Fruit fly (Drosophila melanogaster) whole organism, embryonic: ENCODE measurements around the gene CG5835.

Experiments used
- Antp ChIP-seq: fragments of 200-800 bp; sonication (Bioruptor generic); optimal IDR thresholded peaks from 3 replicates; lab custom pipeline; 2016; ENCODE audit warnings: missing biosample characterization, missing genetic modification characterization
- Bteb2 ChIP-seq: fragments of 200-800 bp; sonication (Bioruptor generic); optimal IDR thresholded peaks from 2 replicates; lab custom pipeline; 2016; ENCODE audit warnings: missing biosample characterization, missing genetic modification characterization
- CG10209 ChIP-seq: fragments of 200-800 bp; sonication (Bioruptor generic); optimal IDR thresholded peaks from 3 replicates; lab custom pipeline; 2017; ENCODE audit warnings: missing biosample characterization, mild to moderate bottlenecking, missing genetic modification characterization, missing genetic modification reagents
- CG10654 ChIP-seq: fragments of 200-800 bp; sonication (Bioruptor generic); optimal IDR thresholded peaks from 2 replicates; lab custom pipeline; 2016; ENCODE audit warnings: missing biosample characterization, missing genetic modification characterization
- CG11093 ChIP-seq: fragments of 200-800 bp; sonication (Bioruptor generic); IDR thresholded peaks from 3 replicates; pipeline ENCODE4 v1.3.6; 2022; ENCODE audit warnings: missing biosample characterization, missing genetic modification characterization
- CG11247 ChIP-seq: fragments of 200-800 bp; sonication (Bioruptor generic); IDR thresholded peaks from 2 replicates; pipeline ENCODE4 v1.3.6; 2022; ENCODE audit warnings: missing biosample characterization, missing genetic modification characterization
- CG13894 ChIP-seq: fragments of 200-800 bp; sonication (Bioruptor generic); optimal IDR thresholded peaks from 3 replicates; lab custom pipeline; 2018; ENCODE audit warnings: missing biosample characterization, mild to moderate bottlenecking, missing genetic modification characterization, moderate library complexity
- CG17802 ChIP-seq: fragments of 200-800 bp; sonication (Bioruptor generic); optimal IDR thresholded peaks from 2 replicates; lab custom pipeline; 2018; ENCODE audit warnings: missing biosample characterization, mild to moderate bottlenecking, missing genetic modification characterization, moderate library complexity
- CG2129 ChIP-seq: fragments of 200-800 bp; sonication (Bioruptor generic); IDR thresholded peaks from 2 replicates; pipeline ENCODE4 v1.3.6; 2022; ENCODE audit warnings: missing biosample characterization, missing genetic modification characterization; ENCODE audit not compliant: partially characterized antibody
- CG2712 ChIP-seq: fragments of 200-800 bp; optimal IDR thresholded peaks from 3 replicates; lab custom pipeline; 2019; ENCODE audit warnings: missing biosample characterization, mild to moderate bottlenecking, missing genetic modification characterization, moderate library complexity
- CG34422 ChIP-seq: fragments of 200-800 bp; sonication (Bioruptor generic); IDR thresholded peaks from 3 replicates; pipeline ENCODE4 v1.3.6; 2022; ENCODE audit warnings: missing biosample characterization, missing genetic modification characterization
- CG4820 ChIP-seq: fragments of 200-800 bp; sonication (Bioruptor generic); optimal IDR thresholded peaks from 3 replicates; lab custom pipeline; 2016; ENCODE audit warnings: missing biosample characterization, missing genetic modification characterization
- CG6689 ChIP-seq: fragments of 200-800 bp; sonication (Bioruptor generic); IDR thresholded peaks from 2 replicates; pipeline ENCODE4 v1.3.6; 2022; ENCODE audit warnings: missing biosample characterization, missing genetic modification characterization
- CTCF ChIP-seq: fragments of 200-800 bp; sonication (Bioruptor generic); optimal IDR thresholded peaks from 2 replicates; lab custom pipeline; 2017; ENCODE audit warnings: missing biosample characterization, mild to moderate bottlenecking, missing genetic modification characterization, moderate library complexity
- Chrac-16 ChIP-seq: fragments of 200-800 bp; sonication (Bioruptor generic); optimal IDR thresholded peaks from 3 replicates; lab custom pipeline; 2016; ENCODE audit warnings: missing biosample characterization, missing genetic modification characterization
- Dref ChIP-seq: fragments of 200-800 bp; sonication (Bioruptor generic); IDR thresholded peaks from 2 replicates; pipeline ENCODE4 v1.3.6; 2022; ENCODE audit warnings: missing biosample characterization, missing genetic modification characterization
- Fer1 ChIP-seq: fragments of 200-800 bp; sonication (Bioruptor generic); optimal IDR thresholded peaks from 2 replicates; lab custom pipeline; 2017; ENCODE audit warnings: missing biosample characterization, mild to moderate bottlenecking, missing genetic modification characterization
- Fer3 ChIP-seq: fragments of 200-800 bp; sonication (Bioruptor generic); optimal IDR thresholded peaks from 2 replicates; lab custom pipeline; 2018; ENCODE audit warnings: missing biosample characterization, mild to moderate bottlenecking, missing genetic modification characterization, moderate library complexity
- Hey ChIP-seq: fragments of 200-800 bp; sonication (Bioruptor generic); optimal IDR thresholded peaks from 3 replicates; lab custom pipeline; 2018; ENCODE audit warnings: missing biosample characterization, mild to moderate bottlenecking, missing genetic modification characterization
- MESR4 ChIP-seq: fragments of 200-800 bp; sonication (Bioruptor generic); optimal IDR thresholded peaks from 2 replicates; lab custom pipeline; 2018; ENCODE audit warnings: missing biosample characterization, mild to moderate bottlenecking, missing genetic modification characterization, moderate library complexity
- Mes4 ChIP-seq: fragments of 200-800 bp; sonication (Bioruptor generic); optimal IDR thresholded peaks from 2 replicates; lab custom pipeline; 2016; ENCODE audit warnings: missing biosample characterization, missing genetic modification characterization
- Myb ChIP-seq: fragments of 200-800 bp; sonication (Bioruptor generic); optimal IDR thresholded peaks from 2 replicates; lab custom pipeline; 2016; ENCODE audit warnings: missing biosample characterization, missing genetic modification characterization
- NFAT ChIP-seq: fragments of 200-800 bp; sonication (Bioruptor generic); IDR thresholded peaks from 2 replicates; pipeline ENCODE4 v1.3.6; 2022; ENCODE audit warnings: missing biosample characterization, missing genetic modification characterization
- Oli ChIP-seq: fragments of 200-800 bp; sonication (Bioruptor generic); optimal IDR thresholded peaks from 2 replicates; lab custom pipeline; 2018; ENCODE audit warnings: missing biosample characterization, mild to moderate bottlenecking, missing genetic modification characterization, moderate library complexity
- Ptx1 ChIP-seq: fragments of 200-800 bp; sonication (Bioruptor generic); IDR thresholded peaks from 2 replicates; pipeline ENCODE4 v1.3.6; 2022; ENCODE audit warnings: missing biosample characterization, missing genetic modification characterization
- Rfx ChIP-seq: fragments of 200-800 bp; sonication (Bioruptor generic); IDR thresholded peaks from 2 replicates; pipeline ENCODE4 v1.3.6; 2022; ENCODE audit warnings: missing biosample characterization, missing genetic modification characterization
- Stat92E ChIP-seq, 3 experiments: fragments of >200 bp in 2 of 3; fragments of 200-800 bp in 1 of 3; sonication (Bioruptor generic) in 1 of 3; optimal IDR thresholded peaks; 2 replicates each; lab custom pipeline; 2017 to 2019; ENCODE audit warnings: missing biosample characterization in 3 of 3, missing genetic modification characterization in 3 of 3, mild to moderate bottlenecking in 1 of 3, moderate library complexity in 1 of 3
- aop ChIP-seq: fragments of 200-800 bp; sonication (Bioruptor generic); IDR thresholded peaks from 2 replicates; pipeline ENCODE4 v1.3.6; 2022; ENCODE audit warnings: missing biosample characterization, missing genetic modification characterization
- ara ChIP-seq: fragments of 200-800 bp; sonication (Bioruptor generic); IDR thresholded peaks from 2 replicates; pipeline ENCODE4 v1.3.6; 2022; ENCODE audit warnings: missing biosample characterization, missing genetic modification characterization
- ato ChIP-seq: fragments of 200-800 bp; sonication (Bioruptor generic); IDR thresholded peaks from 2 replicates; pipeline ENCODE4 v1.3.6; 2022; ENCODE audit warnings: missing biosample characterization, missing genetic modification characterization; ENCODE audit not compliant: partially characterized antibody
- en ChIP-seq: fragments of 200-800 bp; sonication (Bioruptor generic); optimal IDR thresholded peaks from 2 replicates; lab custom pipeline; 2016; ENCODE audit warnings: missing biosample characterization, missing genetic modification characterization
- fd102C ChIP-seq: fragments of 200-800 bp; sonication (Bioruptor generic); optimal IDR thresholded peaks from 2 replicates; lab custom pipeline; 2018; ENCODE audit warnings: missing biosample characterization, mild to moderate bottlenecking, missing genetic modification characterization, moderate library complexity
- fd3F ChIP-seq: fragments of 200-800 bp; sonication (Bioruptor generic); optimal IDR thresholded peaks from 2 replicates; lab custom pipeline; 2018; ENCODE audit warnings: missing biosample characterization, mild to moderate bottlenecking, missing genetic modification characterization, moderate library complexity
- fd96Cb ChIP-seq: fragments of 200-800 bp; sonication (Bioruptor generic); optimal IDR thresholded peaks from 2 replicates; lab custom pipeline; 2018; ENCODE audit warnings: missing biosample characterization, mild to moderate bottlenecking, missing genetic modification characterization, moderate library complexity
- inv ChIP-seq: fragments of 200-800 bp; sonication (Bioruptor generic); IDR thresholded peaks from 2 replicates; pipeline ENCODE4 v1.3.6; 2022; ENCODE audit warnings: missing biosample characterization, missing genetic modification characterization; ENCODE audit not compliant: partially characterized antibody
- maf-S ChIP-seq: fragments of 200-800 bp; sonication (Bioruptor generic); optimal IDR thresholded peaks from 2 replicates; lab custom pipeline; 2016; ENCODE audit warnings: missing biosample characterization, missing genetic modification characterization
- mirr ChIP-seq: fragments of 200-800 bp; sonication (Bioruptor generic); optimal IDR thresholded peaks from 3 replicates; lab custom pipeline; 2018; ENCODE audit warnings: missing biosample characterization, mild to moderate bottlenecking, missing genetic modification characterization
- onecut ChIP-seq: fragments of 200-800 bp; sonication (Bioruptor generic); IDR thresholded peaks from 2 replicates; pipeline ENCODE4 v1.3.6; 2022; ENCODE audit warnings: missing biosample characterization, missing genetic modification characterization
- otp ChIP-seq: fragments of 200-800 bp; sonication (Bioruptor generic); IDR thresholded peaks from 3 replicates; pipeline ENCODE4, ENCODE4 v1.3.6; 2022; ENCODE audit warnings: missing biosample characterization, missing genetic modification characterization
- pho ChIP-seq: fragments of 200-800 bp; sonication (Bioruptor generic); optimal IDR thresholded peaks from 2 replicates; lab custom pipeline; 2016; ENCODE audit warnings: missing biosample characterization, missing genetic modification characterization
- psq ChIP-seq: fragments of 200-800 bp; sonication (Bioruptor generic); optimal IDR thresholded peaks from 2 replicates; lab custom pipeline; 2017; ENCODE audit warnings: missing biosample characterization, missing genetic modification characterization
- run ChIP-seq: fragments of 200-800 bp; sonication (Bioruptor generic); optimal IDR thresholded peaks from 3 replicates; lab custom pipeline; 2018; ENCODE audit warnings: missing biosample characterization, mild to moderate bottlenecking, missing genetic modification characterization
- seq ChIP-seq: fragments of 200-800 bp; sonication (Bioruptor generic); IDR thresholded peaks from 2 replicates; pipeline ENCODE4 v1.3.6; 2022; ENCODE audit warnings: missing biosample characterization, missing genetic modification characterization
- sisA ChIP-seq: fragments of 200-800 bp; sonication (Bioruptor generic); IDR thresholded peaks from 2 replicates; pipeline ENCODE4 v1.3.6; 2022; ENCODE audit warnings: missing biosample characterization, missing genetic modification characterization
- so ChIP-seq: fragments of 200-800 bp; sonication (Bioruptor generic); IDR thresholded peaks from 3 replicates; pipeline ENCODE4 v1.3.6; 2022; ENCODE audit warnings: missing biosample characterization, missing genetic modification characterization
- tgo ChIP-seq: fragments of 200-800 bp; sonication (Bioruptor generic); IDR thresholded peaks from 3 replicates; pipeline ENCODE4 v1.3.6; 2022; ENCODE audit warnings: missing biosample characterization, missing genetic modification characterization
- tna ChIP-seq: fragments of 200-800 bp; sonication (Bioruptor generic); IDR thresholded peaks from 2 replicates; pipeline ENCODE4 v1.3.6; 2022; ENCODE audit warnings: missing biosample characterization, missing genetic modification characterization; ENCODE audit not compliant: partially characterized antibody
- toy ChIP-seq: fragments of 200-800 bp; sonication (Bioruptor generic); IDR thresholded peaks from 2 replicates; pipeline ENCODE4 v1.3.6; 2022; ENCODE audit warnings: missing biosample characterization, missing genetic modification characterization
- unpg ChIP-seq: fragments of 200-800 bp; sonication (Bioruptor generic); optimal IDR thresholded peaks from 3 replicates; lab custom pipeline; 2018; ENCODE audit warnings: missing biosample characterization, mild to moderate bottlenecking, missing genetic modification characterization, moderate library complexity
- vfl ChIP-seq: fragments of 200-800 bp; sonication (Bioruptor generic); optimal IDR thresholded peaks from 2 replicates; lab custom pipeline; 2016; ENCODE audit warnings: missing biosample characterization, missing genetic modification characterization
- zen2 ChIP-seq: fragments of 200-800 bp; sonication (Bioruptor generic); IDR thresholded peaks from 3 replicates; pipeline ENCODE4 v1.3.6; 2022; ENCODE audit warnings: missing biosample characterization, missing genetic modification characterization; ENCODE audit not compliant: partially characterized antibody

The CG5835 gene

dm6 chr3R:19162135-19162616 is 8.7 kb upstream of the CG5835 start, which contains the start of the genes CG42359 and Nsun5 (continued):
- peak in 1 of 3 experiments; percentile 66 for TF ChIP-seq Stat92E (GFP tag; optimal IDR thresholded peaks at IDR 0.05; lab: Kevin White, UChicago)
- peak; percentile 87 for TF ChIP-seq ato
- peak; percentile 85; the same call in 2 of the 3 replicates for TF ChIP-seq zen2 (GFP tag; lab: Robert Waterston, UW)
- peak; percentile 87 for TF ChIP-seq CG10209 (GFP tag; lab: Kevin White, UChicago)
- peak; percentile 86 for TF ChIP-seq tgo
- TF ChIP-seq Ptx1 (GFP tag; lab: Robert Waterston, UW): peak; percentile 92
- TF ChIP-seq CG4820: peak; percentile 83
- peak; percentile 91 for TF ChIP-seq NFAT (GFP tag; lab: Robert Waterston, UW)
- TF ChIP-seq CG11247 (GFP tag; lab: Robert Waterston, UW): peak; percentile 84
- TF ChIP-seq Chrac-16 (GFP tag; lab: Kevin White, UChicago): peak; percentile 92
- peak; percentile 81 for TF ChIP-seq seq (GFP tag; lab: Robert Waterston, UW)
- TF ChIP-seq tna (GFP tag; lab: Robert Waterston, UW): peak; percentile 74
- TF ChIP-seq mirr (GFP tag; lab: Kevin White, UChicago): peak; percentile 88
- peak; percentile 58 for TF ChIP-seq onecut (GFP tag; lab: Robert Waterston, UW)
- peak; percentile 87 for TF ChIP-seq CG13894 (tag; lab: Kevin White, UChicago)
- peak; percentile 89 for TF ChIP-seq ara (GFP tag; lab: Robert Waterston, UW)
- TF ChIP-seq inv (GFP tag; lab: Robert Waterston, UW): peak; percentile 81
- peak; percentile 89 for TF ChIP-seq sisA (GFP tag; lab: Robert Waterston, UW)
- TF ChIP-seq unpg (GFP tag; lab: Kevin White, UChicago): peak; percentile 92
- TF ChIP-seq Dref (GFP tag; lab: Robert Waterston, UW): peak; percentile 85
- peak; percentile 93 for TF ChIP-seq Antp (GFP tag; lab: Kevin White, UChicago)
- peak; percentile 90 for TF ChIP-seq CG2129 (GFP tag; lab: Robert Waterston, UW)
- peak; percentile 48; the same call in 1 of the 2 replicates for TF ChIP-seq toy (GFP tag; lab: Robert Waterston, UW)
- TF ChIP-seq fd3F: peak; percentile 84
- peak; percentile 92 for TF ChIP-seq CG10654
- TF ChIP-seq Mes4 (GFP tag; lab: Kevin White, UChicago): peak; percentile 83
- peak; percentile 73 for TF ChIP-seq CG17802 (tag; lab: Kevin White, UChicago)
- peak; percentile 86 for TF ChIP-seq fd96Cb (tag; lab: Kevin White, UChicago)
- peak; percentile 80 for TF ChIP-seq so (GFP tag; lab: Robert Waterston, UW)
- TF ChIP-seq psq (GFP tag; lab: Kevin White, UChicago): peak; percentile 67
- TF ChIP-seq Myb (GFP tag; lab: Kevin White, UChicago): peak; percentile 75
- peak; percentile 89 for TF ChIP-seq vfl
- TF ChIP-seq run (tag; lab: Kevin White, UChicago): peak; percentile 76
- TF ChIP-seq maf-S: peak; percentile 80
- TF ChIP-seq MESR4 (GFP tag; lab: Kevin White, UChicago): peak; percentile 93
- peak; percentile 91 for TF ChIP-seq CG6689
- peak; percentile 61; the same call in 1 of the 2 replicates for TF ChIP-seq aop
- peak; percentile 90 for TF ChIP-seq CG34422 (GFP tag; lab: Robert Waterston, UW)
- TF ChIP-seq fd102C (GFP tag; lab: Kevin White, UChicago): no peak
- TF ChIP-seq Hey (tag; lab: Kevin White, UChicago): peak; percentile 72
- TF ChIP-seq CG11093 (GFP tag; lab: Robert Waterston, UW): peak; percentile 88
- peak; percentile 94 for TF ChIP-seq CG2712 (tag; lab: Kevin White, UChicago)
- peak; percentile 92 for TF ChIP-seq Rfx (GFP tag; lab: Robert Waterston, UW)
- TF ChIP-seq pho: peak; percentile 92
- peak; percentile 81 for TF ChIP-seq Oli
- peak; percentile 92 for TF ChIP-seq Bteb2
- TF ChIP-seq Fer1 (GFP tag; lab: Kevin White, UChicago): peak; percentile 91
- TF ChIP-seq CTCF (GFP tag; lab: Kevin White, UChicago): peak; percentile 60
- TF ChIP-seq otp (GFP tag; lab: Robert Waterston, UW): peak; percentile 88; the same call in 2 of the 3 replicates
- TF ChIP-seq en (GFP tag; lab: Kevin White, UChicago): peak; percentile 60
- TF ChIP-seq Fer3 (tag; lab: Kevin White, UChicago): peak; percentile 86
